Fruit fly (Drosophila melanogaster) whole organism, wandering third instar larva: ENCODE measurements around the gene CG4955.

Experiments used
- Dfd ChIP-seq: fragments of >200 bp; optimal IDR thresholded peaks from 2 replicates; lab custom pipeline; 2017; ENCODE audit warnings: missing biosample characterization, missing genetic modification characterization
- Myc ChIP-seq: fragments of >200 bp; optimal IDR thresholded peaks from 2 replicates; lab custom pipeline; 2017
- N ChIP-seq: fragments of >200 bp; optimal IDR thresholded peaks from 2 replicates; lab custom pipeline; 2018; ENCODE audit warnings: missing biosample characterization, missing external identifiers, missing genetic modification characterization
- OdsH ChIP-seq: fragments of 200-800 bp; sonication (Bioruptor generic); optimal IDR thresholded peaks from 2 replicates; lab custom pipeline; 2016; ENCODE audit warnings: missing biosample characterization, mild to moderate bottlenecking, missing genetic modification characterization
- Rel ChIP-seq, 2 experiments: fragments of 200-800 bp; sonication (Bioruptor generic) in 1 of 2; optimal IDR thresholded peaks; 2 replicates in 1 of 2; 3 replicates in 1 of 2; lab custom pipeline; 2016 to 2019; ENCODE audit warnings: mild to moderate bottlenecking in 2 of 2, missing biosample characterization in 2 of 2, missing genetic modification characterization in 2 of 2, moderate library complexity in 1 of 2
- ey ChIP-seq: fragments of 200-800 bp; sonication (Bioruptor generic); optimal IDR thresholded peaks from 2 replicates; lab custom pipeline; 2016; ENCODE audit warnings: missing biosample characterization, missing genetic modification characterization
- h ChIP-seq: fragments of 200-800 bp; sonication (Bioruptor generic); optimal IDR thresholded peaks from 3 replicates; lab custom pipeline; 2016; ENCODE audit warnings: missing biosample characterization, mild to moderate bottlenecking, missing genetic modification characterization
- pan ChIP-seq: fragments of >200 bp; optimal IDR thresholded peaks from 2 replicates; lab custom pipeline; 2017
- psq ChIP-seq: fragments of 200-800 bp; sonication (Bioruptor generic); optimal IDR thresholded peaks from 3 replicates; lab custom pipeline; 2017; ENCODE audit warnings: missing biosample characterization, mild to moderate bottlenecking, missing genetic modification characterization, moderate library complexity
- rgr ChIP-seq: fragments of 200-800 bp; sonication (Bioruptor generic); optimal IDR thresholded peaks from 3 replicates; lab custom pipeline; 2016; ENCODE audit warnings: missing biosample characterization, mild to moderate bottlenecking, missing genetic modification characterization
- usp ChIP-seq: fragments of >200 bp; optimal IDR thresholded peaks from 2 replicates; lab custom pipeline; 2017; ENCODE audit warnings: missing biosample characterization, missing genetic modification characterization
- woc ChIP-seq: sonication (Bioruptor generic); optimal IDR thresholded peaks from 2 replicates; lab custom pipeline; 2016; ENCODE audit warnings: missing biosample characterization, mild to moderate bottlenecking, missing genetic modification characterization

DNA sequence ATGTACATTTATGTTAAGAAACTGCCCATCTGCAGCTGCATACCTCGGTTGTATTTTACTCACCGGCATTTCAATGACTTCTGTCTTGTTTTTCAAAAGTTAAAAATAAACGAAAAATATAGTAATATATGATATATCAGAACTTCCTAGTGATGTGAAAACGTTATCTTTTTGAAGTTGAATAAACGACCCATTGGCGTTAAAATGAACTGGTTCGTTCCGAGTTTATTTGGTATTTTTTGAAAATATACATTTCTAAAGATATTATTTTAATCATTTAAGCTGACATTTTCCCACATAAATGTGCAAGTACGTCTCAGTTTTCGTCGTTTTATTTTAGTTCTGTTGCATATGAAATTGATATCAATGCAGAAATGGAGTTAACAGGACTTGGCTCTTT is 24.5 kb downstream of the CG4955 start, which contains the start of gene Arpc3B:
- TF ChIP-seq Rel (GFP tag; optimal IDR thresholded peaks at IDR 0.05; lab: Kevin White, UChicago) (no peak), Rel (tag; optimal IDR thresholded peaks at IDR 0.05; lab: Kevin White, UChicago) (no peak), N (no peak), Myc (lab: Kevin White, UChicago) (no peak), h (GFP tag; lab: Kevin White, UChicago) (no peak), ey (GFP tag; lab: Kevin White, UChicago) (no peak), usp (no peak), Dfd (GFP tag; lab: Kevin White, UChicago) (no peak), woc (GFP tag; lab: Kevin White, UChicago) (no peak), OdsH (GFP tag; lab: Kevin White, UChicago) (no peak), psq (GFP tag; lab: Kevin White, UChicago) (no peak), rgr (GFP tag; lab: Kevin White, UChicago) (no peak), pan (no peak)
